Worm (Caenorhabditis elegans) whole organism, young adult: Measurements from ENCODE around the gene asp-19.

Source experiments
- B0019.2 ChIP-seq: fragments of 200-800 bp; sonication (Bioruptor generic); conservative IDR thresholded peaks from 2 replicates; pipeline ENCODE4 v1.3.6; 2022; ENCODE audit warnings: missing genetic modification reagents, missing genetic modification characterization, missing compliant biosample characterization
- B0035.1 ChIP-seq: sonication (generic microtip); optimal IDR thresholded peaks from 2 replicates; lab custom pipeline; 2016; ENCODE audit warnings: missing genetic modification characterization, mild to moderate bottlenecking, missing compliant biosample characterization, missing genotype, missing genetic modification reagents
- C17E4.6 ChIP-seq: fragments of 200-800 bp; sonication (Bioruptor generic); IDR thresholded peaks from 2 replicates; pipeline ENCODE4 v1.3.6; 2022; ENCODE audit warnings: missing genetic modification reagents, missing genetic modification characterization, missing compliant biosample characterization
- D2030.7 ChIP-seq: fragments of 200-800 bp; sonication (Bioruptor generic); IDR thresholded peaks from 2 replicates; pipeline ENCODE4 v1.3.6; 2022; ENCODE audit warnings: missing genetic modification reagents, missing genetic modification characterization, missing compliant biosample characterization
- F22D6.2 ChIP-seq: sonication (generic microtip); optimal IDR thresholded peaks from 2 replicates; lab custom pipeline; 2016; ENCODE audit warnings: mild to moderate bottlenecking, missing genetic modification characterization, missing compliant biosample characterization
- F23B12.7 ChIP-seq: sonication (generic microtip); optimal IDR thresholded peaks from 2 replicates; lab custom pipeline; 2017; ENCODE audit warnings: missing genetic modification characterization, mild to moderate bottlenecking, missing compliant biosample characterization, antibody characterized with exemption, moderate library complexity; ENCODE audit not compliant: insufficient read depth
- F33H1.4 ChIP-seq: fragments of 200-800 bp; sonication (Bioruptor generic); IDR thresholded peaks from 2 replicates; pipeline ENCODE4 v1.3.6; 2022; ENCODE audit warnings: missing genetic modification reagents, missing genetic modification characterization, missing compliant biosample characterization
- F57A8.1 ChIP-seq: fragments of 200-800 bp; sonication (Bioruptor generic); optimal IDR thresholded peaks from 2 replicates; lab custom pipeline; 2018; ENCODE audit warnings: mild to moderate bottlenecking, missing genetic modification characterization, moderate library complexity, missing compliant biosample characterization
- Y67H2A.10 ChIP-seq: fragments of 200-800 bp; sonication (Bioruptor generic); conservative IDR thresholded peaks from 2 replicates; pipeline ENCODE4 v1.3.6; 2022; ENCODE audit warnings: missing genetic modification reagents, missing genetic modification characterization, missing compliant biosample characterization
- akir-1 ChIP-seq: fragments of 200-800 bp; sonication (Bioruptor generic); optimal IDR thresholded peaks from 2 replicates; lab custom pipeline; 2018; ENCODE audit warnings: mild to moderate bottlenecking, missing genetic modification characterization, moderate library complexity, missing compliant biosample characterization
- aptf-2 ChIP-seq: fragments of 200-800 bp; sonication (Bioruptor generic); conservative IDR thresholded peaks from 2 replicates; pipeline ENCODE4 v1.3.6; 2022; ENCODE audit warnings: missing genetic modification reagents, missing genetic modification characterization, missing compliant biosample characterization
- attf-3 ChIP-seq: fragments of 200-800 bp; sonication (Bioruptor generic); conservative IDR thresholded peaks from 2 replicates; pipeline ENCODE4 v1.3.6; 2022; ENCODE audit warnings: missing genetic modification reagents, missing genetic modification characterization, missing compliant biosample characterization
- attf-5 ChIP-seq: fragments of 200-800 bp; sonication (Bioruptor generic); optimal IDR thresholded peaks from 2 replicates; lab custom pipeline; 2018; ENCODE audit warnings: mild to moderate bottlenecking, missing genetic modification characterization, missing compliant biosample characterization
- attf-6 ChIP-seq: fragments of 200-800 bp; sonication (Bioruptor generic); IDR thresholded peaks from 2 replicates; pipeline ENCODE4 v1.3.6; 2022; ENCODE audit warnings: missing genetic modification reagents, missing genetic modification characterization, missing compliant biosample characterization
- bed-2 ChIP-seq: fragments of 200-800 bp; sonication (Bioruptor generic); IDR thresholded peaks from 2 replicates; pipeline ENCODE4 v1.3.6; 2022; ENCODE audit warnings: missing genetic modification reagents, missing genetic modification characterization, missing compliant biosample characterization
- cebp-1 ChIP-seq, 2 experiments: fragments of 200-800 bp in 1 of 2; sonication (Bioruptor generic) in 1 of 2; sonication (generic microtip) in 1 of 2; IDR thresholded peaks in 1 of 2; optimal IDR thresholded peaks in 1 of 2; 2 replicates each; pipeline versions ENCODE4 v1.3.6 to Lab custom; 2017 to 2022; ENCODE audit warnings: missing compliant biosample characterization in 2 of 2, missing genetic modification characterization in 2 of 2, mild to moderate bottlenecking in 1 of 2, missing genetic modification reagents in 1 of 2, moderate library complexity in 1 of 2
- ceh-100 ChIP-seq: fragments of 200-800 bp; sonication (Bioruptor generic); IDR thresholded peaks from 2 replicates; pipeline ENCODE4 v1.3.6; 2022; ENCODE audit warnings: missing genetic modification reagents, missing genetic modification characterization, missing compliant biosample characterization
- ceh-91 ChIP-seq: fragments of 200-800 bp; sonication (Bioruptor generic); IDR thresholded peaks from 2 replicates; pipeline ENCODE4 v1.3.6; 2022; ENCODE audit warnings: missing genetic modification reagents, missing genetic modification characterization, missing compliant biosample characterization
- dpl-1 ChIP-seq: fragments of 150-350 bp; optimal IDR thresholded peaks from 2 replicates; lab custom pipeline; 2014; ENCODE audit warnings: missing biosample characterization, missing genetic modification reagents, missing genetic modification characterization
- egrh-3 ChIP-seq: fragments of 200-800 bp; sonication (Bioruptor generic); IDR thresholded peaks from 2 replicates; pipeline ENCODE4 v1.3.6; 2022; ENCODE audit warnings: missing genetic modification reagents, missing genetic modification characterization, missing compliant biosample characterization
- fkh-3 ChIP-seq: sonication (generic microtip); optimal IDR thresholded peaks from 2 replicates; lab custom pipeline; 2016; ENCODE audit warnings: mild to moderate bottlenecking, missing genetic modification characterization, missing compliant biosample characterization
- hlh-12 ChIP-seq: sonication (generic microtip); optimal IDR thresholded peaks from 2 replicates; lab custom pipeline; 2016; ENCODE audit warnings: missing genetic modification characterization, missing compliant biosample characterization
- hmg-1.2 ChIP-seq: fragments of 200-800 bp; sonication (Bioruptor generic); IDR thresholded peaks from 2 replicates; pipeline ENCODE4 v1.3.6; 2022; ENCODE audit warnings: missing genetic modification reagents, missing genetic modification characterization, missing compliant biosample characterization
- hmg-20 ChIP-seq: fragments of 200-800 bp; sonication (Bioruptor generic); IDR thresholded peaks from 2 replicates; pipeline ENCODE4 v1.3.6; 2022; ENCODE audit warnings: missing genetic modification reagents, missing genetic modification characterization, missing compliant biosample characterization
- hrde-1 ChIP-seq: sonication (generic microtip); optimal IDR thresholded peaks from 2 replicates; lab custom pipeline; 2016; ENCODE audit warnings: missing genetic modification characterization, mild to moderate bottlenecking, missing compliant biosample characterization, moderate library complexity, missing genotype, missing genetic modification reagents, borderline replicate concordance
- let-526 ChIP-seq: fragments of 200-800 bp; sonication (Bioruptor generic); IDR thresholded peaks from 2 replicates; pipeline ENCODE4 v1.3.6; 2022; ENCODE audit warnings: missing genetic modification reagents, missing genetic modification characterization, missing compliant biosample characterization
- lir-1 ChIP-seq: fragments of 200-800 bp; sonication (Bioruptor generic); conservative IDR thresholded peaks from 2 replicates; pipeline ENCODE4 v1.3.6; 2022; ENCODE audit warnings: missing genetic modification reagents, missing genetic modification characterization, missing compliant biosample characterization
- madf-8 ChIP-seq: fragments of 200-800 bp; sonication (Bioruptor generic); conservative IDR thresholded peaks from 2 replicates; pipeline ENCODE4 v1.3.6; 2022; ENCODE audit warnings: missing genetic modification reagents, missing genetic modification characterization, missing compliant biosample characterization
- mel-28 ChIP-seq: sonication (generic microtip); optimal IDR thresholded peaks from 2 replicates; lab custom pipeline; 2016; ENCODE audit warnings: borderline replicate concordance, mild to moderate bottlenecking, missing genetic modification characterization, missing compliant biosample characterization
- nfya-2 ChIP-seq: fragments of 200-800 bp; sonication (Bioruptor generic); IDR thresholded peaks from 2 replicates; pipeline ENCODE4 v1.3.6; 2022; ENCODE audit warnings: missing genetic modification reagents, missing genetic modification characterization, missing compliant biosample characterization
- nhr-120 ChIP-seq: fragments of 200-800 bp; sonication (Bioruptor generic); IDR thresholded peaks from 2 replicates; pipeline ENCODE4 v1.3.6; 2022; ENCODE audit warnings: missing genetic modification characterization, missing compliant biosample characterization
- nhr-80 ChIP-seq: sonication (generic microtip); optimal IDR thresholded peaks from 2 replicates; lab custom pipeline; 2016; ENCODE audit warnings: missing genetic modification characterization, missing compliant biosample characterization
- pha-4 ChIP-seq: fragments of 150-350 bp; sonication (generic microtip); optimal IDR thresholded peaks from 2 replicates; lab custom pipeline; 2014; ENCODE audit warnings: missing biosample characterization, missing genetic modification reagents, missing genetic modification characterization
- rcor-1 ChIP-seq: fragments of 200-800 bp; sonication (Bioruptor generic); IDR thresholded peaks from 2 replicates; pipeline ENCODE4 v1.3.6; 2022; ENCODE audit warnings: missing genetic modification reagents, missing genetic modification characterization, missing compliant biosample characterization
- snpc-3.4 ChIP-seq: sonication (generic microtip); optimal IDR thresholded peaks from 2 replicates; lab custom pipeline; 2017; ENCODE audit warnings: missing genetic modification characterization, mild to moderate bottlenecking, missing compliant biosample characterization, antibody characterized with exemption, moderate library complexity, missing genotype, missing genetic modification reagents
- snpc-4 ChIP-seq, 5 experiments: fragments of 150-350 bp in 1 of 5; sonication (generic microtip) in 4 of 5; optimal IDR thresholded peaks; 2 replicates each; lab custom pipeline; 2014 to 2018; ENCODE audit warnings: missing genetic modification characterization in 5 of 5, missing biosample characterization in 3 of 5, antibody characterized with exemption in 2 of 5, mild to moderate bottlenecking in 2 of 5, missing compliant biosample characterization in 2 of 5, missing genotype in 2 of 5, moderate library complexity in 2 of 5, missing genetic modification reagents in 1 of 5
- unc-62 ChIP-seq: fragments of 150-350 bp; optimal IDR thresholded peaks from 2 replicates; lab custom pipeline; 2014; ENCODE audit warnings: missing biosample characterization, missing genetic modification reagents, missing genetic modification characterization
- zfh-2 ChIP-seq: fragments of 200-800 bp; sonication (Bioruptor generic); conservative IDR thresholded peaks from 2 replicates; pipeline ENCODE4 v1.3.6; 2022; ENCODE audit warnings: missing genetic modification reagents, missing genetic modification characterization, missing compliant biosample characterization
- ztf-18 ChIP-seq: sonication (generic microtip); optimal IDR thresholded peaks from 2 replicates; lab custom pipeline; 2016; ENCODE audit warnings: missing genotype, mild to moderate bottlenecking, missing genetic modification characterization, missing compliant biosample characterization
- ztf-28 ChIP-seq: fragments of 200-800 bp; sonication (Bioruptor generic); IDR thresholded peaks from 2 replicates; pipeline ENCODE4 v1.3.6; 2022; ENCODE audit warnings: missing genetic modification reagents, missing genetic modification characterization, missing compliant biosample characterization
- ztf-6 ChIP-seq: fragments of 200-800 bp; sonication (Bioruptor generic); IDR thresholded peaks from 2 replicates; pipeline ENCODE4 v1.3.6; 2022; ENCODE audit warnings: missing genetic modification reagents, missing genetic modification characterization, missing compliant biosample characterization

Gene asp-19

DNA sequence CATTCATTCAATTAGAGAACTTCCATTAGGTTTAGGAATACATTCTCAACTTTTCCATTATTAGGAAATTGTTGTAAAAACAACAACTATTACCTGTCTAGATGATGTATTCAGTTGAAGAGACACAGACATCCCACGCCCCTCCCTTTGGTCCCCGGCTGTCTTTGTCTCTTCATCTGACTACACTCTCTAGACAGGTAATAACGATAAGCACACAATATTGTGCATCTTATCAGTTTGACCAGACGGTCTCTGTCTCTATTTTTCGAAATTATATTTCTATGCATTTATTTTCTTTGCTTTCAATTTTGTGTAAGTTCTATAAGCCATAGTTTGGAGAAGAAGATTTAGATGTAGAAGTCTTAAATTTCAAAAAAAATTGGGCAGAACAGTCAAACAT, 27.9 kb downstream of the asp-19 start, which contains the start of gene Y69H2.9:
Gene Y69H2.9, plus strand, starts transcription at position 233 of the 400 bp plus-strand sequence.
- TF ChIP-seq F33H1.4 = no peak
- TF ChIP-seq attf-3 (GFP tag; lab: Robert Waterston, UW) = 0 out of 2 replicates have a peak, but pooled peaks have one; percentile 22
- peak; percentile 78 for TF ChIP-seq nhr-80
- TF ChIP-seq ceh-91 = no peak
- TF ChIP-seq let-526 (GFP tag; lab: Robert Waterston, UW) = no peak
- no peak for TF ChIP-seq rcor-1
- no peak for TF ChIP-seq nfya-2
- no peak for TF ChIP-seq B0019.2 (GFP tag; lab: Robert Waterston, UW)
- no peak for TF ChIP-seq egrh-3 (GFP tag; lab: Robert Waterston, UW)
- TF ChIP-seq, all 124 proteins: peak for 2

DNA sequence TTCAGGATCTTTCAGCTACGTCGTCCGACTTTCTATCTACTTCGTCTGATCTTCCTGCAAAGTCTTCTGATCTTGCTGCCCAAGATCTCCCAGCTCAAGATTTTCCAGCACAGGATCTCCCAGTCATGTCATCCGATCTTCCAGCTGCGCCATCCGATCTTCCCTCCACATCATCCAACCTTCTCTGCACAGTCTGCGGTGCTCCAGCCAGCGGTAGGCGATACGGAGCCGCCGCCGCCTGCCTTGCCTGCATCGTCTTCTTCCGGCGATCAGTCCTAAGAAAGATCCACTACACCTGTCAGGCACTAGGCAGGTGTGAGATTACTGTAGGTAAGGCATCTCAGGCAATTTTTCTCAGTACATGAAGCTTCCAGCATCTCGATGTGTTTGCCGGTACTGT, 29.8 kb downstream of the asp-19 start, which contains the start of gene nhr-241:
Gene nhr-241, plus strand, starts transcription at position 126 of the 400 bp plus-strand sequence.
- no peak for TF ChIP-seq C17E4.6 (GFP tag; lab: Robert Waterston, UW)
- 0 out of 2 replicates have a peak, but pooled peaks have one; percentile 37 for TF ChIP-seq nhr-120 (GFP tag; lab: Robert Waterston, UW)
- TF ChIP-seq zfh-2 (GFP tag; lab: Robert Waterston, UW) = peak; percentile 84
- no peak for TF ChIP-seq madf-8 (GFP tag; lab: Robert Waterston, UW)
- no peak for TF ChIP-seq D2030.7

DNA sequence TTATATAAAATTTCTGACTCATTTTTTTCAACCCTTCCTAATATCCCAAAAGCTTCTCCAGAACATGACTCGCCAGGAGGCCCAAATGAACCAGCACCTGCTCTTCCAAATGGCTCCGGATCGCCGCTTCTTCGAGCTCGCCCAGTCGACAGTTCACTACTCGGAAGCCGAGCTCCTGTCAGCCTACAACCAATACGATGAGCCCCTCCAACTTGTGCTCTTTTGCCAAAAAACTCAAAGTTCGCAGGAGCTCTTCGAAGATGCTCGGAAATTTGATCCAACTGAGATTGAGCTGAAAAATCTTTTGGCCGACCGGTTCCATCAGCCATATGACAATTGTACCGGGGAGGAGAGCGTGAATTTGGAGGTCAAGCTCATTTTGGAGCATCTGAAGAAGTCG, 33.7 kb downstream of the asp-19 start:
- no peak for TF ChIP-seq Y67H2A.10 (GFP tag; lab: Robert Waterston, UW)
- TF ChIP-seq zfh-2 (GFP tag; lab: Robert Waterston, UW) = peak; percentile 71

DNA sequence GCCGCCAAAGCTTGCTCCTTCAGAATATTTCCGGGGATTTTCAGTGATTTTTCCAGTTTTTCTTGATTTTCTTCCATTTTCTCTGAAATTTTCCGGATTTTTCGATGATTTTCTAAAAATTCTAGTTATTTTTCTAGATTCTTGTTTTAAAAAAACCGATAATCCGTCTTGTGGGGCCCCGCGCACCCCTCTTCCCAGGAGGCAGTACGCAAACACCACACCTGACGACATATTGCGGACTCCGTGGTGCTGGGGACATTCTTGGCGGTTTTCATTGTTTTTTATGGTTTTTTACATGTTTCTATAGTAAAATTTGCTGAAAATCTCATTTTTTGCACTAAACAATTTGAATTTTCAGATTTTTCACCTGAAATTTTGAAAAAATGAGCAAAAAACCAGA, 39.5 kb downstream of the asp-19 start, which contains the start of the genes ubc-19 and Y69H2.7:
Gene ubc-19, minus strand, starts transcription at position 82 of the 400 bp plus-strand sequence.
Gene Y69H2.7, plus strand, starts transcription at position 309 of the 400 bp plus-strand sequence.
- TF ChIP-seq lir-1 (GFP tag; lab: Robert Waterston, UW) (no peak), aptf-2 (GFP tag; lab: Robert Waterston, UW) (peak; percentile 100), F57A8.1 (GFP tag; lab: Kevin White, UChicago) (no peak), B0035.1 (tag; lab: Kevin White, UChicago) (no peak), mel-28 (tag; lab: Kevin White, UChicago) (no peak), D2030.7 (no peak), attf-6 (GFP tag; lab: Robert Waterston, UW) (no peak), akir-1 (GFP tag; lab: Kevin White, UChicago) (no peak), attf-5 (no peak), dpl-1 (GFP tag; lab: Kevin White, UChicago) (peak; percentile 7), F23B12.7 (tag; lab: Kevin White, UChicago) (no peak), hlh-12 (tag; lab: Kevin White, UChicago) (no peak), pha-4 (no peak), ztf-18 (tag; lab: Kevin White, UChicago) (peak; percentile 33), ceh-91 (no peak), ceh-100 (no peak), ztf-28 (GFP tag; lab: Robert Waterston, UW) (no peak), snpc-3.4 (tag; lab: Kevin White, UChicago) (peak; percentile 38), unc-62 (no peak), fkh-3 (tag; lab: Kevin White, UChicago) (no peak), cebp-1 (GFP tag; IDR thresholded peaks at IDR 0.05; lab: Robert Waterston, UW) (no peak), cebp-1 (tag; optimal IDR thresholded peaks at IDR 0.05; lab: Kevin White, UChicago) (no peak), F22D6.2 (tag; lab: Kevin White, UChicago) (no peak), snpc-4 (GFP tag; optimal IDR thresholded peaks at IDR 0.05; lab: Kevin White, UChicago) (no peak), snpc-4 (tag; optimal IDR thresholded peaks at IDR 0.05; lab: Kevin White, UChicago) (peak in 1 of 4 experiments; percentile 42), hmg-1.2 (GFP tag; lab: Robert Waterston, UW) (no peak), F33H1.4 (no peak), attf-3 (GFP tag; lab: Robert Waterston, UW) (no peak), hmg-20 (GFP tag; lab: Robert Waterston, UW) (no peak), hrde-1 (no peak), bed-2 (no peak), ztf-6 (GFP tag; lab: Robert Waterston, UW) (no peak)
